Fruit fly (Drosophila melanogaster) whole organism, pupa: ENCODE results near the gene CG14086.

Experiments used
- CG10348 ChIP-seq: fragments of 200-800 bp; sonication (Bioruptor generic); IDR thresholded peaks from 2 replicates; pipeline ENCODE4 v1.3.6; 2022; ENCODE audit warnings: missing biosample characterization, missing genetic modification characterization
- CG15710 ChIP-seq: fragments of 200-800 bp; sonication (Bioruptor generic); optimal IDR thresholded peaks from 2 replicates; lab custom pipeline; 2018; ENCODE audit warnings: missing biosample characterization, mild to moderate bottlenecking, missing genetic modification characterization, moderate library complexity
- CG4496 ChIP-seq: fragments of 200-800 bp; sonication (Bioruptor generic); IDR thresholded peaks from 3 replicates; pipeline ENCODE4 v1.3.6; 2022; ENCODE audit warnings: missing biosample characterization, missing genetic modification characterization
- CG8301 ChIP-seq: fragments of 200-800 bp; sonication (Bioruptor generic); optimal IDR thresholded peaks from 2 replicates; lab custom pipeline; 2018; ENCODE audit warnings: missing biosample characterization, mild to moderate bottlenecking, missing genetic modification characterization
- EcR ChIP-seq: fragments of 200-800 bp; sonication (Bioruptor generic); optimal IDR thresholded peaks from 3 replicates; lab custom pipeline; 2019; ENCODE audit warnings: missing biosample characterization, missing genetic modification characterization, mild to moderate bottlenecking, moderate library complexity, missing genetic modification reagents
- Ets98B ChIP-seq: fragments of 200-800 bp; sonication (Bioruptor generic); IDR thresholded peaks from 2 replicates; pipeline ENCODE4 v1.3.6; 2022; ENCODE audit warnings: missing biosample characterization, missing genetic modification characterization
- fd96Ca ChIP-seq: fragments of 200-800 bp; sonication (Bioruptor generic); IDR thresholded peaks from 3 replicates; pipeline ENCODE4 v1.3.6; 2022; ENCODE audit warnings: missing biosample characterization, missing genetic modification characterization

dm6 chr3L:19261213-19261612, 14.4 kb upstream of the CG14086 start, which contains the start of gene Bet1:
- TF ChIP-seq CG10348 (no peak), Ets98B (GFP tag; lab: Robert Waterston, UW) (no peak), CG4496 (GFP tag; lab: Robert Waterston, UW) (0 out of 3 replicates have a peak, but pooled peaks have one; percentile 34), EcR (GFP tag; lab: Kevin White, UChicago) (no peak), CG8301 (tag; lab: Kevin White, UChicago) (no peak), CG15710 (no peak), fd96Ca (GFP tag; lab: Robert Waterston, UW) (peak; percentile 50; the same call in 1 of the 3 replicates)
